Fruit fly (Drosophila melanogaster) Kc167 (cell line): ENCODE data around the gene dah.

Experiments
- Sin3A ChIP-seq: fragments of >200 bp; optimal IDR thresholded peaks from 2 replicates; lab custom pipeline; 2018; ENCODE audit warnings: missing external identifiers
- h ChIP-seq: fragments of >200 bp; optimal IDR thresholded peaks from 3 replicates; lab custom pipeline; 2018; ENCODE audit warnings: missing external identifiers
- psq ChIP-seq: fragments of >200 bp; optimal IDR thresholded peaks from 2 replicates; lab custom pipeline; 2017; ENCODE audit warnings: missing external identifiers

- TF ChIP-seq psq (no peak), h (lab: Kevin White, UChicago) (no peak), Sin3A (no peak)
Observed at dm6 chrX:15304211-15304610, 23.9 kb upstream of the dah start.
